Worm (Caenorhabditis elegans): ENCODE data around the gene Y39A1A.10.
A peak's percentile ranks its signal among the peaks of the same experiment; 100 is the strongest.

ce11 chrIII:10634034-10634433, 1.5 kb downstream of the Y39A1A.10 start:
- TF ChIP-seq him-1 (tag; optimal IDR thresholded peaks at IDR 0.05): no peak
- TF ChIP-seq W03F9.2 (tag; optimal IDR thresholded peaks at IDR 0.05): no peak
- TF ChIP-seq dao-5 (tag; optimal IDR thresholded peaks at IDR 0.05): peak; percentile 64

Data from whole organism, L4/young adult.